Worm (Caenorhabditis elegans): ENCODE measurements around the gene ndub-8.
A peak's percentile ranks its signal among the peaks of the same experiment; 100 is the strongest.

DNA sequence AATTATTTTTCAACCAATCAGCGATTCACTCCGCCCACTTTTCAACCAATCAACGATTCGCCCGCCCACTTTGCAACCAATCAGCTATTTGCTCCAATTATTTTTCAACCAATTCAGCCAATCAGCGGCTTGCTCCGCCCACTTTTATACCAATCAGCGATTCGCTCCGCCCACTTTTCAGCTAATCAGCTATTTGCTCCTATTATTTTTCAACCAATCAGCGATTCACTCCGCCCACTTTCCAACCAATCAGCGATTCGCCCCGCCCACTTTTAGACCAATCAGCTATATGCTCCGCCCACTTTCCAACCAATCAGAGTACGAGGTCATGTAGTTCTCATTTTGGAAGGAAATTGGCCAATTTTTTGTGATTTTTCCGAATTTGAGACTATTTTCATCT lies 17.3 kb upstream of the ndub-8 start:
- TF ChIP-seq nhr-11 (tag; optimal IDR thresholded peaks at IDR 0.05) (no peak), nfya-1 (tag; optimal IDR thresholded peaks at IDR 0.05) (peak; percentile 95), lim-6 (tag; optimal IDR thresholded peaks at IDR 0.05) (no peak), unc-55 (GFP tag; optimal IDR thresholded peaks at IDR 0.05) (no peak), fkh-10 (GFP tag; optimal IDR thresholded peaks at IDR 0.05) (no peak), odd-2 (tag; optimal IDR thresholded peaks at IDR 0.05) (no peak)
